Fruit fly (Drosophila melanogaster) whole organism, embryonic: Measurements from ENCODE around the gene CG15725.

Experiments
- Ada2b ChIP-seq: fragments of 200-800 bp; sonication (Bioruptor generic); IDR thresholded peaks from 2 replicates; pipeline ENCODE4 v1.3.6; 2022; ENCODE audit warnings: missing biosample characterization, missing genetic modification characterization
- Aef1 ChIP-seq: fragments of 200-800 bp; sonication (Bioruptor generic); IDR thresholded peaks from 3 replicates; pipeline ENCODE4 v1.3.6; 2022; ENCODE audit warnings: missing biosample characterization, missing genetic modification characterization
- Atf6 ChIP-seq: fragments of 200-800 bp; sonication (Bioruptor generic); IDR thresholded peaks from 2 replicates; pipeline ENCODE4 v1.3.6; 2022; ENCODE audit warnings: missing biosample characterization, missing genetic modification characterization
- BtbVII ChIP-seq: fragments of 200-800 bp; sonication (Bioruptor generic); optimal IDR thresholded peaks from 3 replicates; lab custom pipeline; 2017; ENCODE audit warnings: missing biosample characterization, mild to moderate bottlenecking, missing genetic modification characterization
- Bteb2 ChIP-seq: fragments of 200-800 bp; sonication (Bioruptor generic); optimal IDR thresholded peaks from 2 replicates; lab custom pipeline; 2016; ENCODE audit warnings: missing biosample characterization, missing genetic modification characterization
- CG10147 ChIP-seq: fragments of 200-800 bp; sonication (Bioruptor generic); optimal IDR thresholded peaks from 2 replicates; lab custom pipeline; 2019; ENCODE audit warnings: missing biosample characterization, mild to moderate bottlenecking, missing genetic modification characterization, moderate library complexity
- CG10267 ChIP-seq: fragments of 200-800 bp; sonication (Bioruptor generic); optimal IDR thresholded peaks from 2 replicates; lab custom pipeline; 2018; ENCODE audit warnings: missing biosample characterization, mild to moderate bottlenecking, missing genetic modification characterization, moderate library complexity
- CG10431 ChIP-seq: fragments of 200-800 bp; sonication (Bioruptor generic); optimal IDR thresholded peaks from 3 replicates; lab custom pipeline; 2018; ENCODE audit warnings: missing biosample characterization, mild to moderate bottlenecking, missing genetic modification characterization
- CG11093 ChIP-seq: fragments of 200-800 bp; sonication (Bioruptor generic); IDR thresholded peaks from 3 replicates; pipeline ENCODE4 v1.3.6; 2022; ENCODE audit warnings: missing biosample characterization, missing genetic modification characterization
- CG13296 ChIP-seq: fragments of 200-800 bp; sonication (Bioruptor generic); optimal IDR thresholded peaks from 3 replicates; lab custom pipeline; 2018; ENCODE audit warnings: missing biosample characterization, mild to moderate bottlenecking, missing genetic modification characterization
- CG13775 ChIP-seq: fragments of 200-800 bp; sonication (Bioruptor generic); optimal IDR thresholded peaks from 3 replicates; lab custom pipeline; 2017; ENCODE audit warnings: missing biosample characterization, mild to moderate bottlenecking, missing genetic modification characterization
- CG43689 ChIP-seq: fragments of 200-800 bp; sonication (Bioruptor generic); IDR thresholded peaks from 2 replicates; pipeline ENCODE4 v1.3.6; 2022; ENCODE audit warnings: missing biosample characterization, missing genetic modification characterization
- CG6683 ChIP-seq: fragments of 200-800 bp; sonication (Bioruptor generic); optimal IDR thresholded peaks from 2 replicates; lab custom pipeline; 2017; ENCODE audit warnings: missing biosample characterization, mild to moderate bottlenecking, missing genetic modification characterization, missing genetic modification reagents
- CG7271 ChIP-seq: fragments of 200-800 bp; sonication (Bioruptor generic); optimal IDR thresholded peaks from 2 replicates; lab custom pipeline; 2018; ENCODE audit warnings: missing biosample characterization, mild to moderate bottlenecking, missing genetic modification characterization, moderate library complexity
- CG8478 ChIP-seq: fragments of >200 bp; optimal IDR thresholded peaks from 2 replicates; lab custom pipeline; 2018
- CkIIα-i1 ChIP-seq: fragments of 200-800 bp; sonication (Bioruptor generic); IDR thresholded peaks from 2 replicates; pipeline ENCODE4 v1.3.6; 2022; ENCODE audit warnings: missing biosample characterization, missing genetic modification characterization
- Eip74EF ChIP-seq, 2 experiments: fragments of 200-800 bp in 1 of 2; fragments of >200 bp in 1 of 2; sonication (Bioruptor generic) in 1 of 2; optimal IDR thresholded peaks; 2 replicates each; lab custom pipeline; 2017 to 2019; ENCODE audit warnings: missing biosample characterization in 2 of 2, missing genetic modification characterization in 2 of 2, mild to moderate bottlenecking in 1 of 2, moderate library complexity in 1 of 2
- Gug ChIP-seq: fragments of 200-800 bp; sonication (Bioruptor generic); IDR thresholded peaks from 4 replicates; pipeline ENCODE4 v1.3.6; 2022; ENCODE audit warnings: missing biosample characterization, missing genetic modification characterization
- HmgD ChIP-seq: fragments of 200-800 bp; sonication (Bioruptor generic); optimal IDR thresholded peaks from 3 replicates; lab custom pipeline; 2016; ENCODE audit warnings: missing biosample characterization, missing genetic modification characterization
- Hsf ChIP-seq: fragments of 200-800 bp; sonication (Bioruptor generic); optimal IDR thresholded peaks from 3 replicates; lab custom pipeline; 2016; ENCODE audit warnings: missing biosample characterization, missing genetic modification characterization
- Mad ChIP-seq: fragments of 200-800 bp; sonication (Bioruptor generic); optimal IDR thresholded peaks from 2 replicates; lab custom pipeline; 2016; ENCODE audit warnings: missing biosample characterization, missing genetic modification characterization
- Poxn ChIP-seq: fragments of 200-800 bp; sonication (Bioruptor generic); IDR thresholded peaks from 2 replicates; pipeline ENCODE4 v1.3.6; 2022; ENCODE audit warnings: missing biosample characterization, missing genetic modification characterization
- Scr ChIP-seq: fragments of 200-800 bp; sonication (Bioruptor generic); IDR thresholded peaks from 2 replicates; pipeline ENCODE4 v1.3.6; 2022; ENCODE audit warnings: missing biosample characterization, missing genetic modification characterization; ENCODE audit not compliant: partially characterized antibody
- Sin3A ChIP-seq: fragments of >200 bp; optimal IDR thresholded peaks from 2 replicates; lab custom pipeline; 2018
- Six4 ChIP-seq: fragments of 200-800 bp; sonication (Bioruptor generic); optimal IDR thresholded peaks from 2 replicates; lab custom pipeline; 2016; ENCODE audit warnings: missing biosample characterization, missing genetic modification characterization
- Trl ChIP-seq, 3 experiments: fragments of >200 bp in 2 of 3; fragments of 200-800 bp in 1 of 3; sonication (Bioruptor generic) in 1 of 3; optimal IDR thresholded peaks; 2 replicates in 1 of 3; 3 replicates in 2 of 3; lab custom pipeline; 2016 to 2017; ENCODE audit warnings: missing biosample characterization in 1 of 3, missing genetic modification characterization in 1 of 3
- Usf ChIP-seq: fragments of 200-800 bp; sonication (Bioruptor generic); optimal IDR thresholded peaks from 2 replicates; lab custom pipeline; 2017; ENCODE audit warnings: missing genotype, missing biosample characterization, missing genetic modification characterization
- ab ChIP-seq: fragments of 200-800 bp; sonication (Bioruptor generic); optimal IDR thresholded peaks from 2 replicates; lab custom pipeline; 2016; ENCODE audit warnings: missing biosample characterization, missing genetic modification characterization
- ato ChIP-seq: fragments of 200-800 bp; sonication (Bioruptor generic); IDR thresholded peaks from 2 replicates; pipeline ENCODE4 v1.3.6; 2022; ENCODE audit warnings: missing biosample characterization, missing genetic modification characterization; ENCODE audit not compliant: partially characterized antibody
- caup ChIP-seq: fragments of 200-800 bp; sonication (Bioruptor generic); optimal IDR thresholded peaks from 3 replicates; lab custom pipeline; 2017; ENCODE audit warnings: missing biosample characterization, mild to moderate bottlenecking, missing genetic modification characterization, moderate library complexity; ENCODE audit not compliant: severe bottlenecking
- dimm ChIP-seq: fragments of 200-800 bp; sonication (Bioruptor generic); IDR thresholded peaks from 2 replicates; pipeline ENCODE4 v1.3.6; 2022; ENCODE audit warnings: missing biosample characterization, missing genetic modification characterization
- dpn ChIP-seq, 2 experiments: fragments of 200-800 bp; sonication (Bioruptor generic); optimal IDR thresholded peaks; 3 replicates each; lab custom pipeline; 2016; ENCODE audit warnings: missing biosample characterization in 2 of 2, missing genetic modification characterization in 2 of 2
- ems ChIP-seq: fragments of 200-800 bp; sonication (Bioruptor generic); optimal IDR thresholded peaks from 3 replicates; lab custom pipeline; 2016; ENCODE audit warnings: missing biosample characterization, missing genetic modification characterization
- en ChIP-seq: fragments of 200-800 bp; sonication (Bioruptor generic); optimal IDR thresholded peaks from 2 replicates; lab custom pipeline; 2016; ENCODE audit warnings: missing biosample characterization, missing genetic modification characterization
- eyg ChIP-seq: fragments of 200-800 bp; sonication (Bioruptor generic); optimal IDR thresholded peaks from 3 replicates; lab custom pipeline; 2016; ENCODE audit warnings: missing biosample characterization, missing genetic modification characterization
- fd102C ChIP-seq: fragments of 200-800 bp; sonication (Bioruptor generic); optimal IDR thresholded peaks from 2 replicates; lab custom pipeline; 2018; ENCODE audit warnings: missing biosample characterization, mild to moderate bottlenecking, missing genetic modification characterization, moderate library complexity
- gsb-n ChIP-seq: fragments of 200-800 bp; sonication (Bioruptor generic); optimal IDR thresholded peaks from 3 replicates; lab custom pipeline; 2018; ENCODE audit warnings: missing biosample characterization, mild to moderate bottlenecking, missing genetic modification characterization
- ind ChIP-seq: fragments of 200-800 bp; sonication (Bioruptor generic); optimal IDR thresholded peaks from 3 replicates; lab custom pipeline; 2016; ENCODE audit warnings: missing biosample characterization, missing genetic modification characterization
- jing ChIP-seq: fragments of 200-800 bp; sonication (Bioruptor generic); optimal IDR thresholded peaks from 2 replicates; lab custom pipeline; 2018; ENCODE audit warnings: missing biosample characterization, mild to moderate bottlenecking, missing genetic modification characterization
- nom ChIP-seq: fragments of 200-800 bp; sonication (Bioruptor generic); optimal IDR thresholded peaks from 2 replicates; lab custom pipeline; 2017; ENCODE audit warnings: missing biosample characterization, missing genetic modification characterization, mild to moderate bottlenecking, moderate library complexity, missing genetic modification reagents
- pan ChIP-seq, 4 experiments: fragments of >200 bp in 3 of 4; fragments of 200-800 bp in 1 of 4; sonication (Bioruptor generic) in 1 of 4; optimal IDR thresholded peaks in 3 of 4; IDR thresholded peaks in 1 of 4; 2 replicates each; pipeline versions ENCODE4 v1.3.6 to Lab custom; 2017 to 2022; ENCODE audit warnings: missing biosample characterization in 2 of 4, missing genetic modification characterization in 2 of 4, mixed read lengths in 1 of 4
- pros ChIP-seq: fragments of 200-800 bp; sonication (Bioruptor generic); optimal IDR thresholded peaks from 3 replicates; lab custom pipeline; 2019; ENCODE audit warnings: missing biosample characterization, mild to moderate bottlenecking, missing genetic modification characterization, moderate library complexity
- psq ChIP-seq: fragments of 200-800 bp; sonication (Bioruptor generic); optimal IDR thresholded peaks from 2 replicates; lab custom pipeline; 2017; ENCODE audit warnings: missing biosample characterization, missing genetic modification characterization
- shn ChIP-seq: fragments of 200-800 bp; sonication (Bioruptor generic); optimal IDR thresholded peaks from 3 replicates; lab custom pipeline; 2016; ENCODE audit warnings: missing biosample characterization, missing genetic modification characterization
- sima ChIP-seq: fragments of 200-800 bp; sonication (Bioruptor generic); optimal IDR thresholded peaks from 2 replicates; lab custom pipeline; 2016; ENCODE audit warnings: missing biosample characterization, missing genetic modification characterization
- sqz ChIP-seq: fragments of 200-800 bp; sonication (Bioruptor generic); optimal IDR thresholded peaks from 3 replicates; lab custom pipeline; 2018; ENCODE audit warnings: missing biosample characterization, mild to moderate bottlenecking, missing genetic modification characterization
- ssp ChIP-seq: fragments of 200-800 bp; sonication (Bioruptor generic); IDR thresholded peaks from 2 replicates; pipeline ENCODE4 v1.3.6; 2022; ENCODE audit warnings: missing biosample characterization, missing genetic modification characterization
- wdn ChIP-seq: fragments of 200-800 bp; sonication (Bioruptor generic); IDR thresholded peaks from 2 replicates; pipeline ENCODE4 v1.3.6; 2022; ENCODE audit warnings: missing biosample characterization, missing genetic modification characterization

Gene CG15725

dm6 chrX:12735478-12736428, 30.1 kb downstream of the CG15725 start (continued):
- TF ChIP-seq fd102C, result peak; percentile 75
- peak; percentile 82 for TF ChIP-seq eyg (GFP tag; lab: Kevin White, UChicago)
- TF ChIP-seq CG8478 (lab: Kevin White, UChicago), result peak; percentile 23
- peak; percentile 53 for TF ChIP-seq HmgD (GFP tag; lab: Kevin White, UChicago)
- no peak for TF ChIP-seq Sin3A (lab: Kevin White, UChicago)
- TF ChIP-seq Bteb2 (GFP tag; lab: Kevin White, UChicago), result peak; percentile 91
- TF ChIP-seq CG11093 (GFP tag; lab: Robert Waterston, UW), result peak; percentile 88
- TF ChIP-seq Mad (GFP tag; lab: Kevin White, UChicago), result peak; percentile 82
- peak; percentile 83 for TF ChIP-seq en (GFP tag; lab: Kevin White, UChicago)
- TF ChIP-seq dpn (GFP tag; optimal IDR thresholded peaks at IDR 0.05; lab: Kevin White, UChicago), result peak; percentile 93 to 95
- TF ChIP-seq sima, result peak; percentile 83
- TF ChIP-seq CG6683 (GFP tag; lab: Kevin White, UChicago), result peak; percentile 85
- peak; percentile 85 for TF ChIP-seq Gug
- TF ChIP-seq ab, result peak; percentile 84
- TF ChIP-seq CG43689 (GFP tag; lab: Robert Waterston, UW), result peak; percentile 56; the same call in 1 of the 2 replicates
- TF ChIP-seq gsb-n (tag; lab: Kevin White, UChicago), result peak; percentile 88
- peak; percentile 73 for TF ChIP-seq ssp (GFP tag; lab: Robert Waterston, UW)
- TF ChIP-seq Poxn (GFP tag; lab: Robert Waterston, UW), result peak; percentile 58
- TF ChIP-seq nom (GFP tag; lab: Kevin White, UChicago), result peak; percentile 56
- TF ChIP-seq Eip74EF (GFP tag; optimal IDR thresholded peaks at IDR 0.05; lab: Kevin White, UChicago), result peak in 1 of 2 experiments; percentile 90
- no peak for TF ChIP-seq CG7271 (tag; lab: Kevin White, UChicago)
- peak; percentile 70; the same call in 1 of the 2 replicates for TF ChIP-seq Ada2b (GFP tag; lab: Robert Waterston, UW)
- no peak for TF ChIP-seq Scr (GFP tag; lab: Robert Waterston, UW)
- peak; percentile 97 for TF ChIP-seq Usf (GFP tag; lab: Kevin White, UChicago)
- TF ChIP-seq wdn (GFP tag; lab: Robert Waterston, UW), result peak; percentile 69
- peak; percentile 90 for TF ChIP-seq ems (GFP tag; lab: Kevin White, UChicago)
- TF ChIP-seq CG13296 (GFP tag; lab: Kevin White, UChicago), result peak; percentile 93
- no peak for TF ChIP-seq CkIIα-i1 (GFP tag; lab: Robert Waterston, UW)
- peak; percentile 81 for TF ChIP-seq pros (GFP tag; lab: Kevin White, UChicago)
- TF ChIP-seq ind (GFP tag; lab: Kevin White, UChicago), result peak; percentile 93
- TF ChIP-seq ato, result no peak
- TF ChIP-seq psq (GFP tag; lab: Kevin White, UChicago), result peak; percentile 96
- TF ChIP-seq CG10267 (tag; lab: Kevin White, UChicago), result peak; percentile 89
- TF ChIP-seq Six4 (GFP tag; lab: Kevin White, UChicago), result peak; percentile 89
- peak; percentile 98 for TF ChIP-seq CG13775 (GFP tag; lab: Kevin White, UChicago)
- TF ChIP-seq BtbVII (GFP tag; lab: Kevin White, UChicago), result peak; percentile 93
- TF ChIP-seq Aef1 (GFP tag; lab: Robert Waterston, UW), result peak; percentile 68
- peak; percentile 90 for TF ChIP-seq jing (GFP tag; lab: Kevin White, UChicago)
- peak; percentile 74 for TF ChIP-seq Atf6 (GFP tag; lab: Robert Waterston, UW)
- TF ChIP-seq sqz (GFP tag; lab: Kevin White, UChicago), result peak; percentile 75
- peak; percentile 94 for TF ChIP-seq CG10147 (GFP tag; lab: Kevin White, UChicago)
- TF ChIP-seq caup, result peak; percentile 89
- peak; percentile 96 for TF ChIP-seq Hsf (GFP tag; lab: Kevin White, UChicago)
- peak; percentile 81 for TF ChIP-seq shn (GFP tag; lab: Kevin White, UChicago)
- peak; percentile 76 for TF ChIP-seq CG10431 (GFP tag; lab: Kevin White, UChicago)
- peak; percentile 49 for TF ChIP-seq dimm (GFP tag; lab: Robert Waterston, UW)
- TF ChIP-seq Trl (optimal IDR thresholded peaks at IDR 0.05; lab: Kevin White, UChicago), result peak; percentile 4 to 51
- peak; percentile 86 for TF ChIP-seq Trl (GFP tag; optimal IDR thresholded peaks at IDR 0.05; lab: Kevin White, UChicago)
- no peak for TF ChIP-seq pan (optimal IDR thresholded peaks at IDR 0.05; lab: Kevin White, UChicago)
- TF ChIP-seq pan (GFP tag; optimal IDR thresholded peaks at IDR 0.05 in 1 of 2, IDR thresholded peaks at IDR 0.05 in 1 of 2), result peak in 1 of 2 experiments; percentile 86
